Fruit fly (Drosophila melanogaster): ENCODE results near the gene Miro.

The Miro gene

dm6 chr3R:24058041-24058440 is 19.4 kb upstream of the Miro start, which contains the start of gene SMC1 (continued):
- TF ChIP-seq CG6854 (GFP tag; optimal IDR thresholded peaks at IDR 0.05) (no peak), Adf1 (GFP tag; IDR thresholded peaks at IDR 0.05) (no peak), CG13287 (GFP tag; IDR thresholded peaks at IDR 0.05; ENCODE audit: partially characterized antibody) (peak; percentile 100), CG17912 (GFP tag; optimal IDR thresholded peaks at IDR 0.05) (peak; percentile 21), Mad (GFP tag; optimal IDR thresholded peaks at IDR 0.05) (peak; percentile 23), pfk (GFP tag; optimal IDR thresholded peaks at IDR 0.05) (peak; percentile 34), eyg (GFP tag; optimal IDR thresholded peaks at IDR 0.05) (peak; percentile 51), CG14667 (GFP tag; IDR thresholded peaks at IDR 0.05) (no peak), slou (GFP tag; optimal IDR thresholded peaks at IDR 0.05) (peak; percentile 32), CG17802 (tag; optimal IDR thresholded peaks at IDR 0.05) (no peak), ken (GFP tag; IDR thresholded peaks at IDR 0.05) (no peak), CG3838 (GFP tag; optimal IDR thresholded peaks at IDR 0.05) (no peak), CG11093 (GFP tag; IDR thresholded peaks at IDR 0.05) (no peak), CG7745 (tag; optimal IDR thresholded peaks at IDR 0.05) (no peak), gem (tag; optimal IDR thresholded peaks at IDR 0.05) (no peak), CG17186 (GFP tag; optimal IDR thresholded peaks at IDR 0.05) (peak; percentile 47), CTCF (GFP tag; optimal IDR thresholded peaks at IDR 0.05) (no peak), CG10147 (GFP tag; optimal IDR thresholded peaks at IDR 0.05) (peak; percentile 58), gce (GFP tag; IDR thresholded peaks at IDR 0.05) (no peak), odd (GFP tag; optimal IDR thresholded peaks at IDR 0.05) (no peak), CG17385 (GFP tag; optimal IDR thresholded peaks at IDR 0.05) (no peak), CG7372 (GFP tag; IDR thresholded peaks at IDR 0.05) (peak; percentile 33; the same call in 1 of the 2 replicates), Gug (GFP tag; IDR thresholded peaks at IDR 0.05) (peak; percentile 40; the same call in 1 of the 4 replicates), ac (GFP tag; optimal IDR thresholded peaks at IDR 0.05) (no peak), Mes4 (GFP tag; optimal IDR thresholded peaks at IDR 0.05) (peak; percentile 13), CG9215 (GFP tag; IDR thresholded peaks at IDR 0.05) (no peak), unpg (GFP tag; optimal IDR thresholded peaks at IDR 0.05) (no peak), CG4282 (GFP tag; optimal IDR thresholded peaks at IDR 0.05) (no peak), croc (GFP tag; conservative IDR thresholded peaks at IDR 0.05) (no peak), CG10565 (GFP tag; optimal IDR thresholded peaks at IDR 0.05) (no peak), Fer3 (tag; optimal IDR thresholded peaks at IDR 0.05) (peak; percentile 28), Doc2 (GFP tag; IDR thresholded peaks at IDR 0.05) (no peak), CG11456 (GFP tag; IDR thresholded peaks at IDR 0.05) (no peak), CG6765 (GFP tag; optimal IDR thresholded peaks at IDR 0.05) (peak; percentile 20), chif (GFP tag; optimal IDR thresholded peaks at IDR 0.05) (peak in 1 of 2 experiments; percentile 5), CG8944 (GFP tag; optimal IDR thresholded peaks at IDR 0.05) (no peak), Aef1 (GFP tag; IDR thresholded peaks at IDR 0.05) (no peak), nau (GFP tag; optimal IDR thresholded peaks at IDR 0.05) (no peak), lbe (GFP tag; optimal IDR thresholded peaks at IDR 0.05) (peak; percentile 76), CG7963 (GFP tag; IDR thresholded peaks at IDR 0.05; ENCODE audit: partially characterized antibody) (peak; percentile 99), CG2116 (GFP tag; optimal IDR thresholded peaks at IDR 0.05) (peak; percentile 79), CG4617 (GFP tag; optimal IDR thresholded peaks at IDR 0.05; ENCODE audit: borderline replicate concordance) (peak; percentile 89), CG1233 (GFP tag; optimal IDR thresholded peaks at IDR 0.05) (peak; percentile 14), HLHmδ (GFP tag; optimal IDR thresholded peaks at IDR 0.05) (no peak), CG7786 (GFP tag; optimal IDR thresholded peaks at IDR 0.05) (peak; percentile 3), CG6683 (GFP tag; optimal IDR thresholded peaks at IDR 0.05) (peak; percentile 6), tin (GFP tag; optimal IDR thresholded peaks at IDR 0.05) (peak; percentile 13), CG31388 (GFP tag; optimal IDR thresholded peaks at IDR 0.05) (no peak), CG10366 (GFP tag; IDR thresholded peaks at IDR 0.05) (no peak), CG18476 (GFP tag; optimal IDR thresholded peaks at IDR 0.05) (no peak), CG1832 (GFP tag; optimal IDR thresholded peaks at IDR 0.05) (no peak), Lpt (GFP tag; optimal IDR thresholded peaks at IDR 0.05) (no peak), fru (optimal IDR thresholded peaks at IDR 0.05) (no peak)

Data from whole organism, embryonic.